Fruit fly (Drosophila melanogaster): ENCODE data around the gene CG5516.

- TF ChIP-seq ovo (GFP tag; optimal IDR thresholded peaks at IDR 0.05): no peak
- no peak for TF ChIP-seq CG33017 (tag; optimal IDR thresholded peaks at IDR 0.05)
- TF ChIP-seq CG5204 (GFP tag; optimal IDR thresholded peaks at IDR 0.05): no peak
- TF ChIP-seq Hr96 (GFP tag; optimal IDR thresholded peaks at IDR 0.05): no peak
These were observed 35.5 kb downstream of the CG5516 start for dm6 chr3R:15998972-15999721.

Data from whole organism, adult.